Fruit fly (Drosophila melanogaster): ENCODE data around the gene arx.

dm6 chr3L:18863327-18863726 is 38.0 kb downstream of the arx start, which contains the start of gene CG6865:
- TF ChIP-seq ttk (optimal IDR thresholded peaks at IDR 0.05) (no peak), psq (optimal IDR thresholded peaks at IDR 0.05) (no peak)
